Worm (Caenorhabditis elegans) whole organism, young adult: ENCODE results near the gene ant-1.3.

Experiments used
- F55B11.4 ChIP-seq: sonication (generic microtip); optimal IDR thresholded peaks from 2 replicates; lab custom pipeline; 2016; ENCODE audit warnings: missing compliant biosample characterization, missing genetic modification characterization, borderline replicate concordance; ENCODE audit not compliant: insufficient read depth
- ama-1 ChIP-seq, 3 experiments: fragments of 150-350 bp in 1 of 3; sonication (generic microtip) in 2 of 3; optimal IDR thresholded peaks; 2 replicates each; lab custom pipeline; 2014 to 2018; ENCODE audit warnings: missing biosample characterization in 2 of 3, missing genetic modification characterization in 2 of 3, missing genetic modification reagents in 2 of 3
- dpl-1 ChIP-seq: fragments of 150-350 bp; optimal IDR thresholded peaks from 2 replicates; lab custom pipeline; 2014; ENCODE audit warnings: missing biosample characterization, missing genetic modification reagents, missing genetic modification characterization
- repo-1 ChIP-seq: sonication (generic microtip); optimal IDR thresholded peaks from 2 replicates; lab custom pipeline; 2017; ENCODE audit warnings: mild to moderate bottlenecking, missing genetic modification characterization, missing compliant biosample characterization
- sea-2 ChIP-seq: fragments of 200-800 bp; sonication (Bioruptor generic); IDR thresholded peaks from 2 replicates; pipeline ENCODE4 v1.3.6; 2022; ENCODE audit warnings: missing genetic modification characterization, missing compliant biosample characterization
- snpc-3.4 ChIP-seq: sonication (generic microtip); optimal IDR thresholded peaks from 2 replicates; lab custom pipeline; 2017; ENCODE audit warnings: missing genetic modification characterization, mild to moderate bottlenecking, missing compliant biosample characterization, antibody characterized with exemption, moderate library complexity, missing genotype, missing genetic modification reagents
- snpc-4 ChIP-seq, 5 experiments: fragments of 150-350 bp in 1 of 5; sonication (generic microtip) in 4 of 5; optimal IDR thresholded peaks; 2 replicates each; lab custom pipeline; 2014 to 2018; ENCODE audit warnings: missing genetic modification characterization in 5 of 5, missing biosample characterization in 3 of 5, antibody characterized with exemption in 2 of 5, mild to moderate bottlenecking in 2 of 5, missing compliant biosample characterization in 2 of 5, missing genotype in 2 of 5, moderate library complexity in 2 of 5, missing genetic modification reagents in 1 of 5
- tbp1 ChIP-seq: fragments of 200-800 bp; sonication (Bioruptor generic); optimal IDR thresholded peaks from 2 replicates; lab custom pipeline; 2018; ENCODE audit warnings: mild to moderate bottlenecking, missing genetic modification characterization, missing compliant biosample characterization

DNA sequence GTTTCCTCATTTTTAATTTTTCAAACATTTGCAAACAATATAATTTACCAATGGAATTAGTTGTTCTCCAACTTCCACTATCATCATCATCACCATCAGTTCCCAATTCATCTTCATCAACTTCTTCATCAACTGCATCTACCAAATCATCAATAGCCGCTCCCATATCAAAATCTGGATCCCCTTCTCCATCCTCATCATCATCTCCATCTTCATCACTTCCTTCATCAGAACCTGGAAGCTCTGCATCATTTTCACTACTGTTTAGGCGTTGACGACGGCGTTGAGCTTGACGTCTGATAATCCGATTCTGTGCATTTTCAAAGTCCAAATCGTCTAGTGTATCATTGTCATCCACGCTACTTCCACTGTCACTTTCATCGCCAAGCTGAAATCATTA lies 11.2 kb downstream of the ant-1.3 start:
- no peak for TF ChIP-seq snpc-4 (GFP tag; optimal IDR thresholded peaks at IDR 0.05; lab: Kevin White, UChicago)
- TF ChIP-seq snpc-4 (tag; optimal IDR thresholded peaks at IDR 0.05; lab: Kevin White, UChicago) = no peak
- TF ChIP-seq snpc-3.4 = no peak
- no peak for TF ChIP-seq F55B11.4
- no peak for TF ChIP-seq sea-2 (GFP tag; lab: Robert Waterston, UW)
- no peak for TF ChIP-seq ama-1 (optimal IDR thresholded peaks at IDR 0.05; lab: Kevin White, UChicago)
- no peak for TF ChIP-seq ama-1 (GFP tag; optimal IDR thresholded peaks at IDR 0.05; lab: Kevin White, UChicago)
- no peak for TF ChIP-seq tbp1
- no peak for TF ChIP-seq dpl-1
- TF ChIP-seq repo-1 (tag; lab: Kevin White, UChicago) = no peak
